Worm (Caenorhabditis elegans) whole organism, mixed stage, embryonic: ENCODE data around the gene T16A9.5.
A peak's percentile ranks its signal among the peaks of the same experiment; 100 is the strongest.

ENCODE experiments used
- M03D4.4 ChIP-seq: sonication (generic microtip); optimal IDR thresholded peaks from 2 replicates; lab custom pipeline; 2017; ENCODE audit warnings: mild to moderate bottlenecking, missing genetic modification characterization, missing compliant biosample characterization
- bed-3 ChIP-seq: fragments of 200-800 bp; sonication (Bioruptor generic); optimal IDR thresholded peaks from 3 replicates; lab custom pipeline; 2018; ENCODE audit warnings: mild to moderate bottlenecking, missing genetic modification characterization, moderate library complexity, missing compliant biosample characterization
- blmp-1 ChIP-seq: fragments of 150-350 bp; optimal IDR thresholded peaks from 2 replicates; lab custom pipeline; 2014; ENCODE audit warnings: missing biosample characterization, missing genetic modification characterization
- ceh-39 ChIP-seq: fragments of 150-350 bp; optimal IDR thresholded peaks from 2 replicates; lab custom pipeline; 2014; ENCODE audit warnings: missing biosample characterization, missing genetic modification characterization
- ceh-43 ChIP-seq: fragments of 200-800 bp; sonication (Bioruptor generic); optimal IDR thresholded peaks from 2 replicates; lab custom pipeline; 2018; ENCODE audit warnings: mild to moderate bottlenecking, missing genetic modification characterization, moderate library complexity, missing compliant biosample characterization
- ceh-83 ChIP-seq: fragments of 200-800 bp; sonication (Bioruptor generic); optimal IDR thresholded peaks from 2 replicates; lab custom pipeline; 2018; ENCODE audit warnings: mild to moderate bottlenecking, missing genetic modification characterization, missing compliant biosample characterization
- ces-1 ChIP-seq: fragments of 150-350 bp; optimal IDR thresholded peaks from 2 replicates; lab custom pipeline; 2014; ENCODE audit warnings: missing biosample characterization, missing genetic modification reagents, missing genetic modification characterization
- cnd-1 ChIP-seq: fragments of 200-800 bp; sonication (Bioruptor generic); optimal IDR thresholded peaks from 2 replicates; lab custom pipeline; 2018; ENCODE audit warnings: mild to moderate bottlenecking, missing genetic modification characterization, missing compliant biosample characterization
- drap-1 ChIP-seq: fragments of 200-800 bp; sonication (Bioruptor generic); optimal IDR thresholded peaks from 3 replicates; lab custom pipeline; 2018; ENCODE audit warnings: mild to moderate bottlenecking, missing genetic modification characterization, missing compliant biosample characterization
- elt-1 ChIP-seq: sonication (generic microtip); optimal IDR thresholded peaks from 2 replicates; lab custom pipeline; 2017; ENCODE audit warnings: missing genetic modification characterization, mild to moderate bottlenecking, missing compliant biosample characterization, antibody characterized with exemption, moderate library complexity, borderline replicate concordance; ENCODE audit not compliant: insufficient read depth
- elt-3 ChIP-seq: fragments of 150-350 bp; optimal IDR thresholded peaks from 2 replicates; lab custom pipeline; 2014; ENCODE audit warnings: missing biosample characterization, missing genetic modification characterization
- flh-1 ChIP-seq: fragments of 200-800 bp; sonication (Bioruptor generic); optimal IDR thresholded peaks from 2 replicates; lab custom pipeline; 2018; ENCODE audit warnings: mild to moderate bottlenecking, missing genetic modification characterization, moderate library complexity, missing compliant biosample characterization
- ham-2 ChIP-seq: fragments of 200-800 bp; sonication (Bioruptor generic); optimal IDR thresholded peaks from 2 replicates; lab custom pipeline; 2018; ENCODE audit warnings: mild to moderate bottlenecking, missing genetic modification characterization, missing compliant biosample characterization
- hlh-1 ChIP-seq: fragments of 150-350 bp; optimal IDR thresholded peaks from 2 replicates; lab custom pipeline; 2014; ENCODE audit warnings: missing biosample characterization, missing genetic modification reagents, missing genetic modification characterization
- lin-13 ChIP-seq: fragments of 150-350 bp; optimal IDR thresholded peaks from 2 replicates; lab custom pipeline; 2014; ENCODE audit warnings: missing biosample characterization, missing genetic modification characterization
- lin-32 ChIP-seq: fragments of 200-800 bp; sonication (Bioruptor generic); optimal IDR thresholded peaks from 2 replicates; lab custom pipeline; 2018; ENCODE audit warnings: mild to moderate bottlenecking, missing genetic modification characterization, missing compliant biosample characterization
- lsy-2 ChIP-seq: fragments of 150-350 bp; optimal IDR thresholded peaks from 2 replicates; lab custom pipeline; 2014; ENCODE audit warnings: missing biosample characterization, missing genetic modification characterization
- mab-5 ChIP-seq: fragments of 150-350 bp; optimal IDR thresholded peaks from 2 replicates; lab custom pipeline; 2014; ENCODE audit warnings: missing biosample characterization, missing genetic modification characterization
- mep-1 ChIP-seq: fragments of 150-350 bp; optimal IDR thresholded peaks from 2 replicates; lab custom pipeline; 2017; ENCODE audit warnings: missing biosample characterization, missing genetic modification reagents, missing genetic modification characterization, inconsistent platforms
- mls-2 ChIP-seq: sonication (generic microtip); optimal IDR thresholded peaks from 2 replicates; lab custom pipeline; 2016; ENCODE audit warnings: mild to moderate bottlenecking, missing genetic modification characterization, moderate library complexity, missing compliant biosample characterization
- nhr-12 ChIP-seq: fragments of 150-350 bp; optimal IDR thresholded peaks from 2 replicates; lab custom pipeline; 2014; ENCODE audit warnings: missing biosample characterization, missing genetic modification characterization
- nhr-2 ChIP-seq: fragments of 150-350 bp; optimal IDR thresholded peaks from 2 replicates; lab custom pipeline; 2014; ENCODE audit warnings: missing biosample characterization, missing genetic modification characterization
- nhr-237 ChIP-seq: fragments of 150-350 bp; optimal IDR thresholded peaks from 2 replicates; lab custom pipeline; 2014; ENCODE audit warnings: missing biosample characterization, missing genetic modification characterization
- nhr-28 ChIP-seq: fragments of 150-350 bp; optimal IDR thresholded peaks from 2 replicates; lab custom pipeline; 2014; ENCODE audit warnings: missing biosample characterization, missing genetic modification characterization
- nhr-76 ChIP-seq: sonication (generic microtip); optimal IDR thresholded peaks from 2 replicates; lab custom pipeline; 2017; ENCODE audit warnings: missing biosample characterization, missing genetic modification characterization
- pha-4 ChIP-seq: fragments of 150-350 bp; optimal IDR thresholded peaks from 2 replicates; lab custom pipeline; 2018; ENCODE audit warnings: missing biosample characterization, missing genetic modification reagents, missing genetic modification characterization
- sem-2 ChIP-seq: fragments of 200-800 bp; sonication (Bioruptor generic); optimal IDR thresholded peaks from 2 replicates; lab custom pipeline; 2018; ENCODE audit warnings: mild to moderate bottlenecking, missing genetic modification characterization, missing compliant biosample characterization
- snpc-4 ChIP-seq: fragments of 150-350 bp; optimal IDR thresholded peaks from 2 replicates; lab custom pipeline; 2014; ENCODE audit warnings: missing biosample characterization, missing genetic modification characterization
- sptf-1 ChIP-seq: sonication (generic microtip); optimal IDR thresholded peaks from 2 replicates; lab custom pipeline; 2017; ENCODE audit warnings: mild to moderate bottlenecking, missing genetic modification characterization, moderate library complexity, missing compliant biosample characterization
- tbx-8 ChIP-seq: fragments of 200-800 bp; sonication (Bioruptor generic); optimal IDR thresholded peaks from 2 replicates; lab custom pipeline; 2018; ENCODE audit warnings: mild to moderate bottlenecking, missing genetic modification characterization, moderate library complexity, missing compliant biosample characterization
- unc-120 ChIP-seq: sonication (generic microtip); optimal IDR thresholded peaks from 2 replicates; lab custom pipeline; 2017; ENCODE audit warnings: missing genetic modification characterization, missing compliant biosample characterization; ENCODE audit not compliant: poor library complexity, severe bottlenecking
- unc-39 ChIP-seq: fragments of 150-350 bp; optimal IDR thresholded peaks from 2 replicates; lab custom pipeline; 2014; ENCODE audit warnings: missing biosample characterization, missing genetic modification characterization
- unc-62 ChIP-seq: fragments of 150-350 bp; optimal IDR thresholded peaks from 2 replicates; lab custom pipeline; 2014; ENCODE audit warnings: missing biosample characterization, missing genetic modification reagents, missing genetic modification characterization
- zip-8 ChIP-seq: fragments of 150-350 bp; optimal IDR thresholded peaks from 2 replicates; lab custom pipeline; 2014; ENCODE audit warnings: missing biosample characterization, missing genetic modification characterization
- ztf-11 ChIP-seq: fragments of 150-350 bp; optimal IDR thresholded peaks from 2 replicates; lab custom pipeline; 2014; ENCODE audit warnings: missing biosample characterization, missing genetic modification characterization

The T16A9.5 gene

ce11 chrV:14197651-14198050, 17.4 kb downstream of the T16A9.5 start:
- TF ChIP-seq ceh-83 (GFP tag; lab: Kevin White, UChicago) (no peak), unc-62 (GFP tag; lab: Kevin White, UChicago) (no peak), hlh-1 (tag; lab: Kevin White, UChicago) (no peak), unc-39 (no peak), bed-3 (GFP tag; lab: Kevin White, UChicago) (no peak), blmp-1 (tag; lab: Kevin White, UChicago) (no peak), ztf-11 (no peak), ceh-39 (no peak), sem-2 (GFP tag; lab: Kevin White, UChicago) (no peak), lin-32 (GFP tag; lab: Kevin White, UChicago) (no peak), ces-1 (GFP tag; lab: Kevin White, UChicago) (no peak), nhr-76 (tag; lab: Kevin White, UChicago) (no peak), drap-1 (GFP tag; lab: Kevin White, UChicago) (no peak), sptf-1 (tag; lab: Kevin White, UChicago) (no peak), ham-2 (GFP tag; lab: Kevin White, UChicago) (no peak), elt-1 (tag; lab: Kevin White, UChicago) (no peak)

- TF ChIP-seq lin-13 (no peak), unc-62 (GFP tag; lab: Kevin White, UChicago) (no peak), nhr-12 (no peak), mls-2 (tag; lab: Kevin White, UChicago) (no peak), mab-5 (no peak), ceh-39 (no peak), unc-39 (no peak), sptf-1 (tag; lab: Kevin White, UChicago) (no peak), blmp-1 (tag; lab: Kevin White, UChicago) (no peak), zip-8 (no peak), nhr-28 (tag; lab: Kevin White, UChicago) (no peak), pha-4 (no peak), cnd-1 (tag; lab: Kevin White, UChicago) (no peak), M03D4.4 (tag; lab: Kevin White, UChicago) (no peak)
Measured at ce11 chrV:14194514-14194913, 20.5 kb downstream of the T16A9.5 start.

- TF ChIP-seq snpc-4 (tag; lab: Kevin White, UChicago) = no peak
- no peak for TF ChIP-seq sem-2 (GFP tag; lab: Kevin White, UChicago)
- no peak for TF ChIP-seq lin-32 (GFP tag; lab: Kevin White, UChicago)
- peak; percentile 4 for TF ChIP-seq elt-3 (tag; lab: Kevin White, UChicago)
- TF ChIP-seq nhr-237 (tag; lab: Kevin White, UChicago) = no peak
- TF ChIP-seq nhr-12 = no peak
- TF ChIP-seq unc-62 (GFP tag; lab: Kevin White, UChicago) = no peak
- no peak for TF ChIP-seq pha-4
- TF ChIP-seq ceh-83 (GFP tag; lab: Kevin White, UChicago) = no peak
- no peak for TF ChIP-seq cnd-1 (tag; lab: Kevin White, UChicago)
- TF ChIP-seq nhr-76 (tag; lab: Kevin White, UChicago) = no peak
- TF ChIP-seq tbx-8 = no peak
- no peak for TF ChIP-seq nhr-28 (tag; lab: Kevin White, UChicago)
- TF ChIP-seq mab-5 = no peak
- peak; percentile 11 for TF ChIP-seq mls-2 (tag; lab: Kevin White, UChicago)
- TF ChIP-seq flh-1 (GFP tag; lab: Kevin White, UChicago) = no peak
- peak; percentile 23 for TF ChIP-seq mep-1
- TF ChIP-seq lsy-2 = peak; percentile 35
- TF ChIP-seq unc-39 = no peak
- TF ChIP-seq unc-120 (tag; lab: Kevin White, UChicago) = no peak
- TF ChIP-seq blmp-1 (tag; lab: Kevin White, UChicago) = peak; percentile 65
- no peak for TF ChIP-seq M03D4.4 (tag; lab: Kevin White, UChicago)
- TF ChIP-seq ceh-39 = no peak
- no peak for TF ChIP-seq drap-1 (GFP tag; lab: Kevin White, UChicago)
- TF ChIP-seq nhr-2 = no peak
- no peak for TF ChIP-seq lin-13
- peak; percentile 73 for TF ChIP-seq hlh-1 (tag; lab: Kevin White, UChicago)
- TF ChIP-seq ces-1 (GFP tag; lab: Kevin White, UChicago) = peak; percentile 58
- no peak for TF ChIP-seq sptf-1 (tag; lab: Kevin White, UChicago)
- TF ChIP-seq elt-1 (tag; lab: Kevin White, UChicago) = no peak
- no peak for TF ChIP-seq bed-3 (GFP tag; lab: Kevin White, UChicago)
- TF ChIP-seq zip-8 = no peak
- no peak for TF ChIP-seq ham-2 (GFP tag; lab: Kevin White, UChicago)
- TF ChIP-seq ceh-43 (GFP tag; lab: Kevin White, UChicago) = no peak
- no peak for TF ChIP-seq ztf-11
Measured at ce11 chrV:14193451-14193850, 21.6 kb downstream of the T16A9.5 start, which contains the start of gene atfs-1. atfs-1 (plus strand) TSS chrV:14193663.
